Worm (Caenorhabditis elegans): ENCODE results near the gene ceh-30.

Gene ceh-30

DNA sequence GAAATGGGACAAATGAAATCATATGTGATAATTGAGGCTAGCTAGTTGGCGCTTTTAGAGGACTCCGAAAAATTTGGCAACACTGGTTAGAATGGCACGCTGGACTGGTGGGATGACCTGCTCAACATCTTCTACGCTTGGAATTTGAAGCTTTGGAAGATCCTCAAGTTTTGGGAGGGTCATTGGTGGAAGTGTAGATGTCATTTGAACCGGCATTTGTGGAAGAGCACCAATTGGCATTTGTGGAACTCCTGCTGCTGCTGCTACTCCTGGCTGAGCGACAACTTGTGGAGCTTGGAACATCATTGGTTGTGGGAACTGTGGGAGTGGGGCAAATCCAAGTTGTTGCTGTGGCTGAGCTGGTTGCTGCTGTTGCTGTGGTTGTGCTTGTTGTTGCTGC is 29.1 kb downstream of the ceh-30 start (continued):
- TF ChIP-seq ceh-91 (GFP tag; IDR thresholded peaks at IDR 0.05) (no peak), nhr-120 (GFP tag; IDR thresholded peaks at IDR 0.05) (no peak), nhr-27 (tag; optimal IDR thresholded peaks at IDR 0.05) (no peak), lir-1 (GFP tag; conservative IDR thresholded peaks at IDR 0.05) (no peak), let-526 (GFP tag; IDR thresholded peaks at IDR 0.05) (no peak), atf-7 (tag; optimal IDR thresholded peaks at IDR 0.05) (no peak), chd-7 (tag; optimal IDR thresholded peaks at IDR 0.05) (no peak), nfya-1 (tag; optimal IDR thresholded peaks at IDR 0.05; ENCODE audit: borderline replicate concordance, insufficient read depth) (no peak), egl-44 (GFP tag; IDR thresholded peaks at IDR 0.05) (no peak), hlh-12 (tag; optimal IDR thresholded peaks at IDR 0.05) (no peak), C17E4.6 (GFP tag; IDR thresholded peaks at IDR 0.05) (no peak), ztf-28 (GFP tag; IDR thresholded peaks at IDR 0.05) (no peak), somi-1 (GFP tag; optimal IDR thresholded peaks at IDR 0.05) (no peak), Y53F4B.3 (GFP tag; IDR thresholded peaks at IDR 0.05) (no peak), B0019.2 (GFP tag; conservative IDR thresholded peaks at IDR 0.05) (no peak), ekl-4 (GFP tag; IDR thresholded peaks at IDR 0.05) (no peak), attf-6 (GFP tag; IDR thresholded peaks at IDR 0.05) (no peak), rec-8 (tag; optimal IDR thresholded peaks at IDR 0.05) (no peak), sea-2 (GFP tag; IDR thresholded peaks at IDR 0.05) (no peak), dpl-1 (GFP tag; optimal IDR thresholded peaks at IDR 0.05) (no peak), ceh-40 (GFP tag; IDR thresholded peaks at IDR 0.05) (no peak), F33H1.4 (GFP tag; IDR thresholded peaks at IDR 0.05) (no peak), lin-54 (GFP tag; optimal IDR thresholded peaks at IDR 0.05) (no peak), T07F8.4 (tag; optimal IDR thresholded peaks at IDR 0.05) (no peak), hmg-1.2 (GFP tag; IDR thresholded peaks at IDR 0.05) (no peak), F49E8.2 (tag; optimal IDR thresholded peaks at IDR 0.05; ENCODE audit: insufficient read depth) (no peak), nhr-80 (tag; optimal IDR thresholded peaks at IDR 0.05) (no peak), ceh-79 (tag; optimal IDR thresholded peaks at IDR 0.05) (no peak), F57C9.4 (tag; optimal IDR thresholded peaks at IDR 0.05) (no peak), ceh-100 (GFP tag; IDR thresholded peaks at IDR 0.05) (no peak), mel-28 (tag; optimal IDR thresholded peaks at IDR 0.05; ENCODE audit: borderline replicate concordance) (no peak), dpff-1 (tag; optimal IDR thresholded peaks at IDR 0.05) (no peak), mes-4 (tag; optimal IDR thresholded peaks at IDR 0.05) (no peak), F52B5.7 (tag; optimal IDR thresholded peaks at IDR 0.05) (no peak), ceh-58 (GFP tag; IDR thresholded peaks at IDR 0.05) (no peak), lin-26 (GFP tag; IDR thresholded peaks at IDR 0.05) (no peak), Y79H2A.3 (GFP tag; conservative IDR thresholded peaks at IDR 0.05) (no peak), gei-17 (GFP tag; optimal IDR thresholded peaks at IDR 0.05) (no peak), K11D2.4 (GFP tag; IDR thresholded peaks at IDR 0.05) (no peak), repo-1 (tag; optimal IDR thresholded peaks at IDR 0.05) (peak; percentile 51), madf-8 (GFP tag; conservative IDR thresholded peaks at IDR 0.05) (no peak), aptf-3 (GFP tag; IDR thresholded peaks at IDR 0.05) (no peak), D2030.7 (GFP tag; IDR thresholded peaks at IDR 0.05) (0 out of 2 replicates have a peak, but pooled peaks have one; percentile 21), snpc-3.4 (tag; optimal IDR thresholded peaks at IDR 0.05) (no peak), athp-1 (tag; optimal IDR thresholded peaks at IDR 0.05) (peak; percentile 4), F10E7.11 (tag; optimal IDR thresholded peaks at IDR 0.05) (no peak), xnd-1 (tag; optimal IDR thresholded peaks at IDR 0.05) (no peak), ztf-3 (GFP tag; optimal IDR thresholded peaks at IDR 0.05) (peak; percentile 6), efl-1 (GFP tag; optimal IDR thresholded peaks at IDR 0.05) (no peak), K12H6.12 (tag; optimal IDR thresholded peaks at IDR 0.05) (no peak), nfyb-1 (GFP tag; IDR thresholded peaks at IDR 0.05) (no peak)

Measured in whole organism, young adult.